Worm (Caenorhabditis elegans): ENCODE results near the gene ulp-3.

- TF ChIP-seq ztf-11 (tag; optimal IDR thresholded peaks at IDR 0.05) (no peak), fos-1 (tag; optimal IDR thresholded peaks at IDR 0.05) (no peak), nhr-23 (tag; optimal IDR thresholded peaks at IDR 0.05) (no peak), snpc-4 (tag; optimal IDR thresholded peaks at IDR 0.05) (no peak), zag-1 (tag; optimal IDR thresholded peaks at IDR 0.05) (no peak), lin-13 (GFP tag; optimal IDR thresholded peaks at IDR 0.05) (no peak), ama-1 (optimal IDR thresholded peaks at IDR 0.05) (no peak), skn-1 (tag; optimal IDR thresholded peaks at IDR 0.05) (no peak), ceh-16 (tag; optimal IDR thresholded peaks at IDR 0.05) (no peak), elt-3 (tag; optimal IDR thresholded peaks at IDR 0.05) (no peak), alr-1 (tag; optimal IDR thresholded peaks at IDR 0.05) (no peak), nhr-77 (tag; optimal IDR thresholded peaks at IDR 0.05) (no peak)
These were observed 8.8 kb downstream of the ulp-3 start, which contains the start of gene Y76B12C.4 for ce11 chrIV:1972271-1972670.

Measured in whole organism, L2 larva.